Worm (Caenorhabditis elegans): ENCODE results near the gene F54H5.2.

F54H5.2 gene

ce11 chrII:6609315-6609842 is 17.9 kb upstream of the F54H5.2 start, which contains the start of gene epg-5:
epg-5 (minus strand) TSS chrII:6609365.
- TF ChIP-seq elt-2 (tag; optimal IDR thresholded peaks at IDR 0.05) (peak; percentile 62), fos-1 (tag; optimal IDR thresholded peaks at IDR 0.05) (no peak), hmg-11 (tag; optimal IDR thresholded peaks at IDR 0.05) (peak; percentile 20), nfya-1 (tag; optimal IDR thresholded peaks at IDR 0.05; ENCODE audit: insufficient read depth) (peak; percentile 48), egl-5 (tag; optimal IDR thresholded peaks at IDR 0.05) (peak; percentile 41), pqm-1 (tag; optimal IDR thresholded peaks at IDR 0.05) (peak; percentile 47), pha-4 (tag; optimal IDR thresholded peaks at IDR 0.05) (peak; percentile 68), snpc-4 (tag; optimal IDR thresholded peaks at IDR 0.05) (no peak)

ce11 chrII:6610262-6610661 is 17.0 kb upstream of the F54H5.2 start:
- TF ChIP-seq ceh-28 (tag; optimal IDR thresholded peaks at IDR 0.05) = no peak
- TF ChIP-seq ceh-9 (tag; optimal IDR thresholded peaks at IDR 0.05) = no peak
- TF ChIP-seq eor-1 (tag; optimal IDR thresholded peaks at IDR 0.05) = no peak
- TF ChIP-seq nhr-67 (tag; optimal IDR thresholded peaks at IDR 0.05) = no peak
- TF ChIP-seq pqm-1 (tag; optimal IDR thresholded peaks at IDR 0.05) = no peak
- TF ChIP-seq unc-62 (GFP tag; optimal IDR thresholded peaks at IDR 0.05) = no peak
- TF ChIP-seq elt-3 (tag; optimal IDR thresholded peaks at IDR 0.05) = no peak
- TF ChIP-seq ztf-11 (tag; optimal IDR thresholded peaks at IDR 0.05) = no peak
- TF ChIP-seq nhr-11 (tag; optimal IDR thresholded peaks at IDR 0.05) = no peak

ce11 chrII:6612544-6612943 is 14.7 kb upstream of the F54H5.2 start:
- no peak for TF ChIP-seq eor-1 (tag; optimal IDR thresholded peaks at IDR 0.05)
- no peak for TF ChIP-seq fos-1 (tag; optimal IDR thresholded peaks at IDR 0.05)
- peak; percentile 30 for TF ChIP-seq mdl-1 (tag; optimal IDR thresholded peaks at IDR 0.05)
- no peak for TF ChIP-seq tbx-2 (tag; optimal IDR thresholded peaks at IDR 0.05)
- no peak for TF ChIP-seq ztf-4 (tag; optimal IDR thresholded peaks at IDR 0.05)
- TF ChIP-seq nhr-67 (tag; optimal IDR thresholded peaks at IDR 0.05) = no peak
- no peak for TF ChIP-seq nhr-43 (tag; optimal IDR thresholded peaks at IDR 0.05; ENCODE audit: poor library complexity, severe bottlenecking)
- no peak for TF ChIP-seq nhr-237 (tag; optimal IDR thresholded peaks at IDR 0.05)
- peak; percentile 24 for TF ChIP-seq pha-4 (tag; optimal IDR thresholded peaks at IDR 0.05)
- TF ChIP-seq egl-5 (tag; optimal IDR thresholded peaks at IDR 0.05) = no peak
- TF ChIP-seq elt-2 (tag; optimal IDR thresholded peaks at IDR 0.05) = peak; percentile 84
- peak; percentile 67 for TF ChIP-seq pqm-1 (tag; optimal IDR thresholded peaks at IDR 0.05)

ce11 chrII:6614500-6614899 is 12.8 kb upstream of the F54H5.2 start:
- TF ChIP-seq pqm-1 (tag; optimal IDR thresholded peaks at IDR 0.05) = peak; percentile 23
- TF ChIP-seq elt-2 (tag; optimal IDR thresholded peaks at IDR 0.05) = peak; percentile 72
- no peak for TF ChIP-seq unc-62 (GFP tag; optimal IDR thresholded peaks at IDR 0.05)
- TF ChIP-seq lsy-12 (tag; optimal IDR thresholded peaks at IDR 0.05) = no peak
- TF ChIP-seq lin-39 (tag; optimal IDR thresholded peaks at IDR 0.05) = no peak

- TF ChIP-seq pha-4 (tag; optimal IDR thresholded peaks at IDR 0.05) = peak; percentile 36
- no peak for TF ChIP-seq zag-1 (tag; optimal IDR thresholded peaks at IDR 0.05)
- TF ChIP-seq skn-1 (tag; optimal IDR thresholded peaks at IDR 0.05) = peak; percentile 50
- TF ChIP-seq pqm-1 (tag; optimal IDR thresholded peaks at IDR 0.05) = peak; percentile 90
- no peak for TF ChIP-seq nhr-23 (tag; optimal IDR thresholded peaks at IDR 0.05)
- no peak for TF ChIP-seq ama-1 (optimal IDR thresholded peaks at IDR 0.05)
- TF ChIP-seq aly-2 (tag; optimal IDR thresholded peaks at IDR 0.05) = no peak
- TF ChIP-seq nhr-12 (tag; optimal IDR thresholded peaks at IDR 0.05) = no peak
- peak; percentile 93 for TF ChIP-seq elt-2 (tag; optimal IDR thresholded peaks at IDR 0.05)
- no peak for TF ChIP-seq hmg-11 (tag; optimal IDR thresholded peaks at IDR 0.05)
Measured at ce11 chrII:6615232-6616029, 11.9 kb upstream of the F54H5.2 start.

ce11 chrII:6616135-6616534 is 11.1 kb upstream of the F54H5.2 start:
- TF ChIP-seq pha-4 (tag; optimal IDR thresholded peaks at IDR 0.05) (no peak), elt-2 (tag; optimal IDR thresholded peaks at IDR 0.05) (peak; percentile 88), jun-1 (tag; optimal IDR thresholded peaks at IDR 0.05) (peak; percentile 79), unc-39 (tag; optimal IDR thresholded peaks at IDR 0.05) (no peak), pqm-1 (tag; optimal IDR thresholded peaks at IDR 0.05) (peak; percentile 65)

Measured in whole organism, L3 larva.